Fruit fly (Drosophila melanogaster): Measurements from ENCODE around the gene CG2211.
A peak's percentile ranks its signal among the peaks of the same experiment; 100 is the strongest.

CG2211 gene

DNA sequence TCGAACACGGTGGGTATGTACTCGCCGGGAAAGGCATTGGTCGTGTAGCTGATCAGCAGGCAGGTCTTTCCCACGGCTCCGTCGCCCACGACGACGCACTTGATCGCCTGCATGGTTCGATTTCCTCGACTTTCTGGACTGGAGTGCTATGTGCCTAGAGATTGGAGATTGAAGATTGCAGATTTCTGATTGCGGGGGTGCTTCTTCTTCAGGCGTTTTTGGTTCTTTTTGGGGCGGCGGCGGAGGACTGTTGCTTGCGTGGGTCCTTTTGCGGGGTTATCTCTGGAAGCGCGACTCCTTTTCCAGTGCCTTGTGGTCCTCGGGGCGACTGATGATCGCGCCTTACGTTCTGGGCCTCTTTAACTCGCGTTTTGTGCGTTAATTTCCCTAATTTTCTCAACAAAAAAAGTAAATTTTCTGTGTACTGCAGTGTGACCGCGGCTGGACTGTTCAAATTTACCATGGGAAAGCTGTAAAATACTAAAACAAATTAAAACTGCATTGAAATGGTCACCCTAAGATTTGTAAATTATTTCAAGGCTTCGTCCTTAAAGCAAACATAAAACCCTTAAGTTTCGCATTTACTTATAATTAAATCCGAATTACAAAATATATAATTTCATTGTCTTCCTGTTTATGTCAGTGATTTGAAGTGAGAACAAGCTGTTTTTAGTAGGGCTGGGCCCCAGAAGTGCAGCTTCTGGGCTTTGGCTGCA lies 32.8 kb downstream of the CG2211 start, which contains the start of the genes Rac1 and Acat2 (continued):
- TF ChIP-seq ATbp (GFP tag; optimal IDR thresholded peaks at IDR 0.05): no peak
- TF ChIP-seq CG9727 (GFP tag; optimal IDR thresholded peaks at IDR 0.05): peak; percentile 28
- TF ChIP-seq Taf1 (GFP tag; IDR thresholded peaks at IDR 0.05): no peak
- TF ChIP-seq MESR4 (GFP tag; optimal IDR thresholded peaks at IDR 0.05): peak; percentile 73
- peak; percentile 93 for TF ChIP-seq hkb (optimal IDR thresholded peaks at IDR 0.05)
- no peak for TF ChIP-seq hkb (GFP tag; IDR thresholded peaks at IDR 0.05)
- peak; percentile 60 for TF ChIP-seq Ets97D (GFP tag; optimal IDR thresholded peaks at IDR 0.05)
- peak; percentile 55 for TF ChIP-seq CG17829 (tag; optimal IDR thresholded peaks at IDR 0.05)
- peak; percentile 54 for TF ChIP-seq BEAF-32 (GFP tag; optimal IDR thresholded peaks at IDR 0.05)
- TF ChIP-seq CG8290 (GFP tag; optimal IDR thresholded peaks at IDR 0.05): peak; percentile 9
- no peak for TF ChIP-seq CG8290 (tag; optimal IDR thresholded peaks at IDR 0.05)
- peak; percentile 95 for TF ChIP-seq Sin3A (optimal IDR thresholded peaks at IDR 0.05)
- TF ChIP-seq Pdp1 (GFP tag; optimal IDR thresholded peaks at IDR 0.05): peak in 1 of 2 experiments; percentile 35
- TF ChIP-seq Lhr (GFP tag; optimal IDR thresholded peaks at IDR 0.05): peak; percentile 72
- peak; percentile 26 for TF ChIP-seq grau (tag; optimal IDR thresholded peaks at IDR 0.05)
- peak; percentile 57 for TF ChIP-seq CG12391 (tag; optimal IDR thresholded peaks at IDR 0.05)
- no peak for TF ChIP-seq fru (optimal IDR thresholded peaks at IDR 0.05)
- TF ChIP-seq CG4282 (GFP tag; optimal IDR thresholded peaks at IDR 0.05): no peak
- no peak for TF ChIP-seq ash1 (GFP tag; optimal IDR thresholded peaks at IDR 0.05)
- no peak for TF ChIP-seq Xbp1 (GFP tag; optimal IDR thresholded peaks at IDR 0.05)
- TF ChIP-seq sd (tag; optimal IDR thresholded peaks at IDR 0.05): peak; percentile 18
- no peak for TF ChIP-seq Hey (tag; optimal IDR thresholded peaks at IDR 0.05)
- peak; percentile 56 for TF ChIP-seq CG2712 (tag; optimal IDR thresholded peaks at IDR 0.05)
- 0 out of 3 replicates have a peak, but pooled peaks have one; percentile 16 for TF ChIP-seq Opbp (GFP tag; IDR thresholded peaks at IDR 0.05; ENCODE audit: partially characterized antibody)
- peak; percentile 42 for TF ChIP-seq CG2120 (GFP tag; optimal IDR thresholded peaks at IDR 0.05)
- TF ChIP-seq CG33213 (GFP tag; optimal IDR thresholded peaks at IDR 0.05): peak; percentile 7
- peak; percentile 20 for TF ChIP-seq zf30C (GFP tag; optimal IDR thresholded peaks at IDR 0.05)
- TF ChIP-seq stwl (tag; optimal IDR thresholded peaks at IDR 0.05): peak; percentile 56
- TF ChIP-seq row (GFP tag; IDR thresholded peaks at IDR 0.05): peak; percentile 58
- TF ChIP-seq CG17385 (GFP tag; optimal IDR thresholded peaks at IDR 0.05): peak; percentile 78
- TF ChIP-seq CG14710 (tag; optimal IDR thresholded peaks at IDR 0.05): peak; percentile 76
- TF ChIP-seq twi (tag; optimal IDR thresholded peaks at IDR 0.05): peak; percentile 31
- peak; percentile 63 for TF ChIP-seq MBD-R2 (GFP tag; IDR thresholded peaks at IDR 0.05)
- TF ChIP-seq knrl (GFP tag; IDR thresholded peaks at IDR 0.05; ENCODE audit: partially characterized antibody): peak; percentile 38; the same call in 1 of the 3 replicates
- peak; percentile 32 for TF ChIP-seq CG2116 (GFP tag; optimal IDR thresholded peaks at IDR 0.05)
- peak; percentile 21 for TF ChIP-seq ftz-f1 (GFP tag; optimal IDR thresholded peaks at IDR 0.05)
- peak; percentile 80 for TF ChIP-seq E2f2 (GFP tag; IDR thresholded peaks at IDR 0.05)
- TF ChIP-seq CG14860 (GFP tag; IDR thresholded peaks at IDR 0.05; ENCODE audit: partially characterized antibody): 0 out of 3 replicates have a peak, but pooled peaks have one; percentile 21
- peak; percentile 19; the same call in 1 of the 2 replicates for TF ChIP-seq CG13287 (GFP tag; IDR thresholded peaks at IDR 0.05; ENCODE audit: partially characterized antibody)
- peak; percentile 70 for TF ChIP-seq CG3847 (GFP tag; IDR thresholded peaks at IDR 0.05)
- TF ChIP-seq sens (GFP tag): peak; percentile 76
- TF ChIP-seq vvl (GFP tag; IDR thresholded peaks at IDR 0.05): peak; percentile 27; the same call in 1 of the 2 replicates
- no peak for TF ChIP-seq jigr1 (GFP tag; IDR thresholded peaks at IDR 0.05)
- no peak for TF ChIP-seq Gug (GFP tag; IDR thresholded peaks at IDR 0.05)
- TF ChIP-seq CG17186 (GFP tag; optimal IDR thresholded peaks at IDR 0.05): peak; percentile 47
- no peak for TF ChIP-seq Doc3 (GFP tag; IDR thresholded peaks at IDR 0.05; ENCODE audit: partially characterized antibody)
- TF ChIP-seq phol (tag; optimal IDR thresholded peaks at IDR 0.05): peak; percentile 53
- peak; percentile 16 for TF ChIP-seq CG18262 (tag; optimal IDR thresholded peaks at IDR 0.05)
- peak; percentile 85 for TF ChIP-seq pzg (GFP tag; optimal IDR thresholded peaks at IDR 0.05)
- peak; percentile 97 for TF ChIP-seq grn (GFP tag; optimal IDR thresholded peaks at IDR 0.05)

Data from whole organism, embryonic.